Worm (Caenorhabditis elegans): Measurements from ENCODE around the gene dyci-1.

DNA sequence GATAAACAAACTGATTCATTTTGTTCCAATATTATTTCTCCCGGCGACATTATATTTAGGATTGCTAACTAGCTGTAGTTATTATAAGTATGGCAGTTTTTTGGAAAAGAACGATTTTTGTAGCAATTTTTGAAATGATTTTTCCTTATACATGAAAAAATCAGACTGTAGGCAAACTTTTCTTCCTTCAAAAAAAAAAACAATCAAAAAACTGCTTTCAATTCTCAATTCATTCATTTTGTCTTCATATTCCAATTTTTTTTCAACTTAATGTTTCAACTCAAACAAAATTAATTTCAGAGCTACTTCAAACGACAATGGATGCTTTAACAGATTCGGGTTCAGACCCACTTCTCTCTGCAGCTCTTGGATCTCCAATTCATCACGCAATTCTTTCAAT is 26.7 kb upstream of the dyci-1 start, which contains the start of gene ceh-48:
- no peak for TF ChIP-seq T26A8.4 (GFP tag; IDR thresholded peaks at IDR 0.05)
- TF ChIP-seq lin-1 (GFP tag; IDR thresholded peaks at IDR 0.05) = no peak
- TF ChIP-seq dmd-9 (GFP tag; IDR thresholded peaks at IDR 0.05) = no peak
- no peak for TF ChIP-seq ztf-11 (tag; optimal IDR thresholded peaks at IDR 0.05)
- no peak for TF ChIP-seq snpc-4 (tag; optimal IDR thresholded peaks at IDR 0.05)
- no peak for TF ChIP-seq fos-1 (tag; optimal IDR thresholded peaks at IDR 0.05)
- TF ChIP-seq lir-3 (tag; optimal IDR thresholded peaks at IDR 0.05) = no peak
- TF ChIP-seq zfp-2 (tag; optimal IDR thresholded peaks at IDR 0.05) = no peak
- no peak for TF ChIP-seq mep-1 (tag; optimal IDR thresholded peaks at IDR 0.05)
- TF ChIP-seq unc-62 (GFP tag; optimal IDR thresholded peaks at IDR 0.05 in 1 of 2) = no peak
- no peak for TF ChIP-seq unc-62 (tag; optimal IDR thresholded peaks at IDR 0.05)

Measured in whole organism, L4 larva.